Fruit fly (Drosophila melanogaster): ENCODE data around the gene CG2656.

dm6 chr3R:7142580-7142979 is 1.9 kb upstream of the CG2656 start:
- TF ChIP-seq CG32121 (GFP tag; IDR thresholded peaks at IDR 0.05) (no peak), rn (GFP tag; IDR thresholded peaks at IDR 0.05) (no peak), CG8159 (tag; optimal IDR thresholded peaks at IDR 0.05) (no peak), CG13204 (GFP tag; optimal IDR thresholded peaks at IDR 0.05) (no peak), CG17806 (tag; optimal IDR thresholded peaks at IDR 0.05) (no peak), CG14655 (GFP tag; optimal IDR thresholded peaks at IDR 0.05) (no peak), CG4496 (GFP tag; IDR thresholded peaks at IDR 0.05) (no peak), CG10348 (GFP tag; IDR thresholded peaks at IDR 0.05) (no peak)

Data from whole organism, pupa.